Worm (Caenorhabditis elegans) whole organism, mixed stage, embryonic: ENCODE results near the gene Y43F8B.3.

Source experiments
- cnd-1 ChIP-seq: fragments of 200-800 bp; sonication (Bioruptor generic); optimal IDR thresholded peaks from 2 replicates; lab custom pipeline; 2018; ENCODE audit warnings: mild to moderate bottlenecking, missing genetic modification characterization, missing compliant biosample characterization
- flh-1 ChIP-seq: fragments of 200-800 bp; sonication (Bioruptor generic); optimal IDR thresholded peaks from 2 replicates; lab custom pipeline; 2018; ENCODE audit warnings: mild to moderate bottlenecking, missing genetic modification characterization, moderate library complexity, missing compliant biosample characterization
- nhr-12 ChIP-seq: fragments of 150-350 bp; optimal IDR thresholded peaks from 2 replicates; lab custom pipeline; 2014; ENCODE audit warnings: missing biosample characterization, missing genetic modification characterization
- nhr-2 ChIP-seq: fragments of 150-350 bp; optimal IDR thresholded peaks from 2 replicates; lab custom pipeline; 2014; ENCODE audit warnings: missing biosample characterization, missing genetic modification characterization
- nhr-28 ChIP-seq: fragments of 150-350 bp; optimal IDR thresholded peaks from 2 replicates; lab custom pipeline; 2014; ENCODE audit warnings: missing biosample characterization, missing genetic modification characterization
- unc-120 ChIP-seq: sonication (generic microtip); optimal IDR thresholded peaks from 2 replicates; lab custom pipeline; 2017; ENCODE audit warnings: missing genetic modification characterization, missing compliant biosample characterization; ENCODE audit not compliant: poor library complexity, severe bottlenecking

- TF ChIP-seq nhr-28 (tag; lab: Kevin White, UChicago) (no peak), unc-120 (no peak), flh-1 (GFP tag; lab: Kevin White, UChicago) (no peak), nhr-2 (tag; lab: Kevin White, UChicago) (no peak), nhr-12 (tag; lab: Kevin White, UChicago) (no peak), cnd-1 (tag; lab: Kevin White, UChicago) (no peak)
Measured at ce11 chrV:19482535-19482934, 20.4 kb upstream of the Y43F8B.3 start, which contains the start of gene Y43F8B.22.
